Fruit fly (Drosophila melanogaster): Measurements from ENCODE around the gene Wnt5.

The Wnt5 gene

dm6 chrX:18512271-18512679, 7.1 kb upstream of the Wnt5 start, which contains the start of gene Ggt-1 (continued):
- no peak for TF ChIP-seq Blimp-1 (GFP tag; optimal IDR thresholded peaks at IDR 0.05)
- TF ChIP-seq Lhr (GFP tag; optimal IDR thresholded peaks at IDR 0.05): peak; percentile 65
- no peak for TF ChIP-seq ase (GFP tag; IDR thresholded peaks at IDR 0.05)
- peak; percentile 94 for TF ChIP-seq ato (GFP tag; IDR thresholded peaks at IDR 0.05; ENCODE audit: partially characterized antibody)
- TF ChIP-seq CG16813 (GFP tag; IDR thresholded peaks at IDR 0.05; ENCODE audit: partially characterized antibody): peak; percentile 92
- TF ChIP-seq Bgb (GFP tag; IDR thresholded peaks at IDR 0.05; ENCODE audit: partially characterized antibody): peak; percentile 96
- TF ChIP-seq Scr (GFP tag; IDR thresholded peaks at IDR 0.05; ENCODE audit: partially characterized antibody): peak; percentile 91
- TF ChIP-seq yki (optimal IDR thresholded peaks at IDR 0.05): no peak
- no peak for TF ChIP-seq lilli (GFP tag; optimal IDR thresholded peaks at IDR 0.05)
- no peak for TF ChIP-seq CG8388 (GFP tag; optimal IDR thresholded peaks at IDR 0.05)
- TF ChIP-seq Trl (optimal IDR thresholded peaks at IDR 0.05): no peak
- no peak for TF ChIP-seq Trl (GFP tag; optimal IDR thresholded peaks at IDR 0.05)
- TF ChIP-seq Deaf1 (tag; optimal IDR thresholded peaks at IDR 0.05): peak; percentile 68
- TF ChIP-seq cwo (GFP tag; optimal IDR thresholded peaks at IDR 0.05): peak; percentile 22
- peak; percentile 95 for TF ChIP-seq Dll (GFP tag; IDR thresholded peaks at IDR 0.05; ENCODE audit: partially characterized antibody)
- TF ChIP-seq caup (GFP tag; optimal IDR thresholded peaks at IDR 0.05; ENCODE audit: severe bottlenecking): peak; percentile 14
- no peak for TF ChIP-seq CG18599 (GFP tag; optimal IDR thresholded peaks at IDR 0.05)
- TF ChIP-seq CG6175 (GFP tag; IDR thresholded peaks at IDR 0.05): 0 out of 3 replicates have a peak, but pooled peaks have one; percentile 51
- peak; percentile 82 for TF ChIP-seq CG2129 (GFP tag; IDR thresholded peaks at IDR 0.05; ENCODE audit: partially characterized antibody)
- no peak for TF ChIP-seq CG13424 (tag; optimal IDR thresholded peaks at IDR 0.05)
- TF ChIP-seq Rfx (GFP tag; IDR thresholded peaks at IDR 0.05): peak; percentile 33; the same call in 1 of the 2 replicates
- no peak for TF ChIP-seq oc (tag; optimal IDR thresholded peaks at IDR 0.05)
- TF ChIP-seq zen (tag; optimal IDR thresholded peaks at IDR 0.05): no peak
- no peak for TF ChIP-seq CG9437 (GFP tag; optimal IDR thresholded peaks at IDR 0.05)
- no peak for TF ChIP-seq jing (GFP tag; optimal IDR thresholded peaks at IDR 0.05)
- TF ChIP-seq CG10543 (GFP tag; optimal IDR thresholded peaks at IDR 0.05): peak; percentile 69
- TF ChIP-seq Xbp1 (GFP tag; optimal IDR thresholded peaks at IDR 0.05): no peak
- TF ChIP-seq CG17385 (GFP tag; optimal IDR thresholded peaks at IDR 0.05): no peak
- peak; percentile 93 for TF ChIP-seq Opbp (GFP tag; IDR thresholded peaks at IDR 0.05; ENCODE audit: partially characterized antibody)
- TF ChIP-seq CG2712 (tag; optimal IDR thresholded peaks at IDR 0.05): peak; percentile 20
- TF ChIP-seq nerfin-2 (GFP tag; IDR thresholded peaks at IDR 0.05; ENCODE audit: partially characterized antibody): peak; percentile 97
- peak; percentile 49; the same call in 1 of the 2 replicates for TF ChIP-seq sob (GFP tag; IDR thresholded peaks at IDR 0.05)
- peak; percentile 97 for TF ChIP-seq zen2 (GFP tag; IDR thresholded peaks at IDR 0.05; ENCODE audit: partially characterized antibody)
- TF ChIP-seq pzg (GFP tag; optimal IDR thresholded peaks at IDR 0.05): peak; percentile 76
- no peak for TF ChIP-seq E2f1 (GFP tag; IDR thresholded peaks at IDR 0.05)
- TF ChIP-seq CHES-1-like (GFP tag; optimal IDR thresholded peaks at IDR 0.05): no peak
- no peak for TF ChIP-seq fru (optimal IDR thresholded peaks at IDR 0.05)
- no peak for TF ChIP-seq vfl (GFP tag; optimal IDR thresholded peaks at IDR 0.05)
- no peak for TF ChIP-seq dmrt99B (tag; optimal IDR thresholded peaks at IDR 0.05)
- peak; percentile 50; the same call in 1 of the 3 replicates for TF ChIP-seq so (GFP tag; IDR thresholded peaks at IDR 0.05)
- TF ChIP-seq CG4328 (GFP tag; optimal IDR thresholded peaks at IDR 0.05): no peak
- no peak for TF ChIP-seq Hr39 (optimal IDR thresholded peaks at IDR 0.05)
- TF ChIP-seq p53 (GFP tag; optimal IDR thresholded peaks at IDR 0.05): no peak
- TF ChIP-seq Nf-YA (GFP tag; IDR thresholded peaks at IDR 0.05): no peak
- peak; percentile 94 for TF ChIP-seq hb (GFP tag; IDR thresholded peaks at IDR 0.05; ENCODE audit: partially characterized antibody)
- no peak for TF ChIP-seq Dip2 (GFP tag; IDR thresholded peaks at IDR 0.05)
- no peak for TF ChIP-seq CG16815 (GFP tag; optimal IDR thresholded peaks at IDR 0.05)
- no peak for TF ChIP-seq hkb (optimal IDR thresholded peaks at IDR 0.05)
- peak; percentile 25; the same call in 1 of the 2 replicates for TF ChIP-seq hkb (GFP tag; IDR thresholded peaks at IDR 0.05)
- peak; percentile 16 for TF ChIP-seq HmgZ (tag; optimal IDR thresholded peaks at IDR 0.05)
- TF ChIP-seq CTCF (GFP tag; optimal IDR thresholded peaks at IDR 0.05): peak; percentile 47
- no peak for TF ChIP-seq NC2α (GFP tag; optimal IDR thresholded peaks at IDR 0.05)

Data from whole organism, embryonic.